Worm (Caenorhabditis elegans): ENCODE measurements around the gene srx-104.

- TF ChIP-seq hnd-1 (tag; optimal IDR thresholded peaks at IDR 0.05): no peak
- TF ChIP-seq ama-1 (optimal IDR thresholded peaks at IDR 0.05): no peak
- no peak for TF ChIP-seq flt-1 (GFP tag; IDR thresholded peaks at IDR 0.05)
Measured at ce11 chrII:3716961-3717360, 17.5 kb upstream of the srx-104 start, which contains the start of gene fbxc-52.
